Fruit fly (Drosophila melanogaster) whole organism, embryonic: ENCODE measurements around the gene Acp29AB.
A peak's percentile ranks its signal among the peaks of the same experiment; 100 is the strongest.

ENCODE experiments used
- Aef1 ChIP-seq: fragments of 200-800 bp; sonication (Bioruptor generic); IDR thresholded peaks from 3 replicates; pipeline ENCODE4 v1.3.6; 2022; ENCODE audit warnings: missing biosample characterization, missing genetic modification characterization
- Asciz ChIP-seq: fragments of 200-800 bp; sonication (Bioruptor generic); optimal IDR thresholded peaks from 2 replicates; lab custom pipeline; 2017; ENCODE audit warnings: missing biosample characterization, mild to moderate bottlenecking, missing genetic modification characterization, missing genetic modification reagents
- Blimp-1 ChIP-seq: fragments of 200-800 bp; sonication (Bioruptor generic); optimal IDR thresholded peaks from 3 replicates; lab custom pipeline; 2018; ENCODE audit warnings: missing biosample characterization, missing genetic modification characterization, mild to moderate bottlenecking, moderate library complexity, missing genetic modification reagents
- CG10543 ChIP-seq: fragments of 200-800 bp; sonication (Bioruptor generic); optimal IDR thresholded peaks from 3 replicates; lab custom pipeline; 2017; ENCODE audit warnings: missing biosample characterization, mild to moderate bottlenecking, missing genetic modification characterization, moderate library complexity
- CG11093 ChIP-seq: fragments of 200-800 bp; sonication (Bioruptor generic); IDR thresholded peaks from 3 replicates; pipeline ENCODE4 v1.3.6; 2022; ENCODE audit warnings: missing biosample characterization, missing genetic modification characterization
- CG11695 ChIP-seq: fragments of 200-800 bp; sonication (Bioruptor generic); IDR thresholded peaks from 3 replicates; pipeline ENCODE4 v1.3.6; 2022; ENCODE audit warnings: missing biosample characterization, missing genetic modification characterization
- CG12236 ChIP-seq: fragments of 200-800 bp; sonication (Bioruptor generic); optimal IDR thresholded peaks from 2 replicates; lab custom pipeline; 2016; ENCODE audit warnings: missing biosample characterization, missing genetic modification characterization
- CG12659 ChIP-seq: fragments of 200-800 bp; sonication (Bioruptor generic); optimal IDR thresholded peaks from 3 replicates; lab custom pipeline; 2017; ENCODE audit warnings: mild to moderate bottlenecking, missing biosample characterization, missing genetic modification reagents, missing genetic modification characterization
- CG1603 ChIP-seq: fragments of 200-800 bp; sonication (Bioruptor generic); optimal IDR thresholded peaks from 2 replicates; lab custom pipeline; 2019; ENCODE audit warnings: missing biosample characterization, mild to moderate bottlenecking, missing genetic modification characterization, moderate library complexity
- CG18262 ChIP-seq: fragments of 200-800 bp; optimal IDR thresholded peaks from 3 replicates; lab custom pipeline; 2019; ENCODE audit warnings: missing biosample characterization, mild to moderate bottlenecking, missing genetic modification characterization, moderate library complexity
- CG2120 ChIP-seq: fragments of 200-800 bp; sonication (Bioruptor generic); optimal IDR thresholded peaks from 3 replicates; lab custom pipeline; 2016; ENCODE audit warnings: missing biosample characterization, missing genetic modification characterization
- CG2199 ChIP-seq: fragments of 200-800 bp; sonication (Bioruptor generic); IDR thresholded peaks from 3 replicates; pipeline ENCODE4 v1.3.6; 2022; ENCODE audit warnings: missing biosample characterization, missing genetic modification characterization
- CG2712 ChIP-seq: fragments of 200-800 bp; optimal IDR thresholded peaks from 3 replicates; lab custom pipeline; 2019; ENCODE audit warnings: missing biosample characterization, mild to moderate bottlenecking, missing genetic modification characterization, moderate library complexity
- CG3407 ChIP-seq: fragments of 200-800 bp; sonication (Bioruptor generic); optimal IDR thresholded peaks from 2 replicates; lab custom pipeline; 2018; ENCODE audit warnings: missing biosample characterization, mild to moderate bottlenecking, missing genetic modification characterization
- CG4360 ChIP-seq: fragments of 200-800 bp; sonication (Bioruptor generic); IDR thresholded peaks from 2 replicates; pipeline ENCODE4 v1.3.6; 2022; ENCODE audit warnings: missing biosample characterization, missing genetic modification characterization
- CG6683 ChIP-seq: fragments of 200-800 bp; sonication (Bioruptor generic); optimal IDR thresholded peaks from 2 replicates; lab custom pipeline; 2017; ENCODE audit warnings: missing biosample characterization, mild to moderate bottlenecking, missing genetic modification characterization, missing genetic modification reagents
- CG6813 ChIP-seq: fragments of 200-800 bp; sonication (Bioruptor generic); optimal IDR thresholded peaks from 2 replicates; lab custom pipeline; 2017; ENCODE audit warnings: missing biosample characterization, missing genetic modification characterization, mild to moderate bottlenecking, moderate library complexity, missing genetic modification reagents
- CG9727 ChIP-seq: fragments of 200-800 bp; sonication (Bioruptor generic); optimal IDR thresholded peaks from 3 replicates; lab custom pipeline; 2017; ENCODE audit warnings: missing biosample characterization, mild to moderate bottlenecking, missing genetic modification characterization
- D19B ChIP-seq: fragments of 200-800 bp; sonication (Bioruptor generic); optimal IDR thresholded peaks from 2 replicates; lab custom pipeline; 2017; ENCODE audit warnings: missing biosample characterization, mild to moderate bottlenecking, missing genetic modification characterization
- Doc2 ChIP-seq: fragments of 200-800 bp; sonication (Bioruptor generic); IDR thresholded peaks from 2 replicates; pipeline ENCODE4 v1.3.6; 2022; ENCODE audit warnings: missing biosample characterization, missing genetic modification characterization
- Drgx ChIP-seq: fragments of 200-800 bp; sonication (Bioruptor generic); IDR thresholded peaks from 2 replicates; pipeline ENCODE4 v1.3.6; 2022; ENCODE audit warnings: missing biosample characterization, missing genetic modification characterization
- Ets97D ChIP-seq: fragments of 200-800 bp; sonication (Bioruptor generic); optimal IDR thresholded peaks from 3 replicates; lab custom pipeline; 2016; ENCODE audit warnings: missing biosample characterization, missing genetic modification characterization
- Jarid2 ChIP-seq: fragments of 200-800 bp; sonication (Bioruptor generic); optimal IDR thresholded peaks from 3 replicates; lab custom pipeline; 2017; ENCODE audit warnings: mild to moderate bottlenecking, missing biosample characterization, missing genetic modification reagents, missing genetic modification characterization
- Lim3 ChIP-seq: fragments of 200-800 bp; sonication (Bioruptor generic); IDR thresholded peaks from 2 replicates; pipeline ENCODE4 v1.3.6; 2022; ENCODE audit warnings: missing biosample characterization, missing genetic modification characterization
- Lpt ChIP-seq: fragments of >200 bp; optimal IDR thresholded peaks from 2 replicates; lab custom pipeline; 2018; ENCODE audit warnings: missing biosample characterization, missing genetic modification characterization
- MESR4 ChIP-seq: fragments of 200-800 bp; sonication (Bioruptor generic); optimal IDR thresholded peaks from 2 replicates; lab custom pipeline; 2018; ENCODE audit warnings: missing biosample characterization, mild to moderate bottlenecking, missing genetic modification characterization, moderate library complexity
- MTF-1 ChIP-seq: fragments of 200-800 bp; sonication (Bioruptor generic); optimal IDR thresholded peaks from 2 replicates; lab custom pipeline; 2018; ENCODE audit warnings: missing biosample characterization, mild to moderate bottlenecking, missing genetic modification characterization, borderline replicate concordance
- Mes4 ChIP-seq: fragments of 200-800 bp; sonication (Bioruptor generic); optimal IDR thresholded peaks from 2 replicates; lab custom pipeline; 2016; ENCODE audit warnings: missing biosample characterization, missing genetic modification characterization
- NC2α ChIP-seq: fragments of 200-800 bp; sonication (Bioruptor generic); optimal IDR thresholded peaks from 2 replicates; lab custom pipeline; 2016; ENCODE audit warnings: missing biosample characterization, missing genetic modification characterization
- Oaz ChIP-seq: fragments of 200-800 bp; sonication (Bioruptor generic); IDR thresholded peaks from 2 replicates; pipeline ENCODE4 v1.3.6; 2022; ENCODE audit warnings: missing biosample characterization, missing genetic modification characterization
- Taf1 ChIP-seq: fragments of 200-800 bp; sonication (Bioruptor generic); IDR thresholded peaks from 2 replicates; pipeline ENCODE4 v1.3.6; 2022; ENCODE audit warnings: missing biosample characterization, missing genetic modification characterization
- abd-A ChIP-seq: fragments of 200-800 bp; sonication (Bioruptor generic); optimal IDR thresholded peaks from 3 replicates; lab custom pipeline; 2019; ENCODE audit warnings: missing biosample characterization, mild to moderate bottlenecking, missing genetic modification characterization, moderate library complexity
- bab2 ChIP-seq: fragments of 200-800 bp; sonication (Bioruptor generic); optimal IDR thresholded peaks from 2 replicates; lab custom pipeline; 2016; ENCODE audit warnings: missing biosample characterization, missing genetic modification characterization
- ftz-f1 ChIP-seq: fragments of 200-800 bp; sonication (Bioruptor generic); optimal IDR thresholded peaks from 2 replicates; lab custom pipeline; 2016; ENCODE audit warnings: missing biosample characterization, missing genetic modification characterization
- h ChIP-seq: fragments of >200 bp; optimal IDR thresholded peaks from 2 replicates; lab custom pipeline; 2017
- hth ChIP-seq: fragments of >200 bp; optimal IDR thresholded peaks from 2 replicates; lab custom pipeline; 2017; ENCODE audit warnings: inconsistent platforms
- inv ChIP-seq: fragments of 200-800 bp; sonication (Bioruptor generic); IDR thresholded peaks from 2 replicates; pipeline ENCODE4 v1.3.6; 2022; ENCODE audit warnings: missing biosample characterization, missing genetic modification characterization; ENCODE audit not compliant: partially characterized antibody
- jumu ChIP-seq: fragments of 200-800 bp; sonication (Bioruptor generic); optimal IDR thresholded peaks from 3 replicates; lab custom pipeline; 2016; ENCODE audit warnings: missing biosample characterization, missing genetic modification characterization
- kay ChIP-seq: fragments of 200-800 bp; sonication (Bioruptor generic); optimal IDR thresholded peaks from 2 replicates; lab custom pipeline; 2016; ENCODE audit warnings: missing biosample characterization, missing genetic modification characterization
- maf-S ChIP-seq: fragments of 200-800 bp; sonication (Bioruptor generic); optimal IDR thresholded peaks from 2 replicates; lab custom pipeline; 2016; ENCODE audit warnings: missing biosample characterization, missing genetic modification characterization
- nmo ChIP-seq: fragments of 200-800 bp; sonication (Bioruptor generic); optimal IDR thresholded peaks from 2 replicates; lab custom pipeline; 2018; ENCODE audit warnings: missing biosample characterization, mild to moderate bottlenecking, missing genetic modification characterization, moderate library complexity
- pfk ChIP-seq: fragments of 200-800 bp; sonication (Bioruptor generic); optimal IDR thresholded peaks from 2 replicates; lab custom pipeline; 2018; ENCODE audit warnings: missing biosample characterization, mild to moderate bottlenecking, missing genetic modification characterization, moderate library complexity
- pzg ChIP-seq: fragments of 200-800 bp; sonication (Bioruptor generic); optimal IDR thresholded peaks from 3 replicates; lab custom pipeline; 2018; ENCODE audit warnings: missing biosample characterization, mild to moderate bottlenecking, missing genetic modification characterization, moderate library complexity
- ranshi ChIP-seq: fragments of 200-800 bp; sonication (Bioruptor generic); IDR thresholded peaks from 2 replicates; pipeline ENCODE4 v1.3.6; 2022; ENCODE audit warnings: missing biosample characterization, missing genetic modification characterization
- sim ChIP-seq: fragments of 200-800 bp; sonication (Bioruptor generic); IDR thresholded peaks from 2 replicates; pipeline ENCODE4 v1.3.6; 2022; ENCODE audit warnings: missing biosample characterization, missing genetic modification characterization
- tio ChIP-seq: fragments of 200-800 bp; sonication (Bioruptor generic); optimal IDR thresholded peaks from 2 replicates; lab custom pipeline; 2017; ENCODE audit warnings: missing biosample characterization, missing genetic modification characterization, inconsistent platforms
- unpg ChIP-seq: fragments of 200-800 bp; sonication (Bioruptor generic); optimal IDR thresholded peaks from 3 replicates; lab custom pipeline; 2018; ENCODE audit warnings: missing biosample characterization, mild to moderate bottlenecking, missing genetic modification characterization, moderate library complexity
- usp ChIP-seq: fragments of >200 bp; optimal IDR thresholded peaks from 2 replicates; lab custom pipeline; 2017; ENCODE audit warnings: missing biosample characterization, missing genetic modification characterization
- wdn ChIP-seq: fragments of 200-800 bp; sonication (Bioruptor generic); IDR thresholded peaks from 2 replicates; pipeline ENCODE4 v1.3.6; 2022; ENCODE audit warnings: missing biosample characterization, missing genetic modification characterization

The Acp29AB gene

DNA sequence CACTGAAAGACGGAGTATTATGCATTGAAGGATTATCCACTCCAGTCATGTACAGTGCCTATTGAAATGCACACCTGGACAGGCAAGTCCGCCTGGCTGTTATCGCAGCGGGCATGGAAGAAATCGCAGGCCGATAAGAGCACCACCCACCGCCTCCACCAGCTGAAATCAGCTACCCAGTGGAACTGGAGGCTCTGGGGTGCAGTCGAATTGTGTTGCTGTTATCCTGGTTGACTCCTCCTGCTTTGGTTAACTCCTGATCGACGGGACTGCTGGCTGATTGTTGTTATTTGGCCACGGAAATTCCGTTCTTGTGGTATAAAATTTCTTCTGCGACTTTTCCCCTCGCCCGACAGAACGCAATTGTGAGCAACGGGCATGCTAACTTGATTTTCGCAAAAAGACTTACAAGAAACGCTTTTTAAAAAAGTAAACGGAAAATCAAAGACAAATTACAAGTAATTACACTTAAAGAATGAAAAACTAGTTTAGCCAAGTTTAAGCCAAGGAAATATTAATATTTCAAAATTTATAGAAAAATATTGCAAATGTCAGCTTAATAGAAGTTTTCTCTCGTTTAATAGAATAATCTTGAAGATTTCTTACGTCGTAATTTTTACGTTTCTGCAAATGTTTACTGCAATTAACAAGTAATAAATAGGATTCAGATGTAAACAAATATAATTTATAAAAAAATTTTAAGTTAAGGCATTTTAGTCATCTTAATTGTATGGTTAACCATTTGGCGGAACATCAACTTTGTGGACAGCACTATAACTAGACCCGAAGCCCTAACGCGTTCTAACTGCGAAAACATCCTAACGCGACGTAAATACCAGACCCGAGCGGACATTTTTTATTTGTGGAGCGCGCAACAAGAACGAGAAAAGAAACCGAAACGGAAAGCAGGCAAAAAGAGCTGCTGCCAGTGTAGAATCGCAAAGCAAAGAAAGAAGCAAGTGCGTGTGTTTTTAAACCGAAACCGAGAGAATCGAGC is 22.2 kb upstream of the Acp29AB start, which contains the start of the genes CG13398 and Akap200 (continued):
- TF ChIP-seq CG2120 (GFP tag; lab: Kevin White, UChicago) (peak; percentile 48), MTF-1 (GFP tag; lab: Kevin White, UChicago) (peak; percentile 14), h (no peak), Lim3 (GFP tag; lab: Robert Waterston, UW) (no peak), CG2199 (GFP tag; lab: Robert Waterston, UW) (no peak), ranshi (no peak), CG10543 (GFP tag; lab: Kevin White, UChicago) (peak; percentile 57), Taf1 (GFP tag; lab: Robert Waterston, UW) (no peak), jumu (GFP tag; lab: Kevin White, UChicago) (no peak), CG12659 (GFP tag; lab: Kevin White, UChicago) (peak; percentile 55), Aef1 (GFP tag; lab: Robert Waterston, UW) (no peak), pfk (GFP tag; lab: Kevin White, UChicago) (no peak), CG11093 (GFP tag; lab: Robert Waterston, UW) (no peak), wdn (GFP tag; lab: Robert Waterston, UW) (no peak), kay (no peak), Doc2 (no peak), maf-S (GFP tag; lab: Kevin White, UChicago) (no peak), Jarid2 (GFP tag; lab: Kevin White, UChicago) (no peak), CG1603 (peak; percentile 34), CG6683 (GFP tag; lab: Kevin White, UChicago) (no peak), Lpt (GFP tag; lab: Kevin White, UChicago) (no peak), NC2α (GFP tag; lab: Kevin White, UChicago) (no peak), Blimp-1 (peak; percentile 1), CG6813 (GFP tag; lab: Kevin White, UChicago) (no peak), CG11695 (GFP tag; lab: Robert Waterston, UW) (no peak), hth (no peak), MESR4 (GFP tag; lab: Kevin White, UChicago) (peak; percentile 92), CG4360 (GFP tag; lab: Robert Waterston, UW) (no peak), pzg (GFP tag; lab: Kevin White, UChicago) (peak; percentile 49), inv (GFP tag; lab: Robert Waterston, UW) (no peak), Asciz (GFP tag; lab: Kevin White, UChicago) (no peak), tio (GFP tag; lab: Kevin White, UChicago) (peak; percentile 52), Ets97D (peak; percentile 36), sim (GFP tag; lab: Robert Waterston, UW) (no peak), ftz-f1 (GFP tag; lab: Kevin White, UChicago) (no peak), CG3407 (GFP tag; lab: Kevin White, UChicago) (no peak), Oaz (no peak), CG9727 (GFP tag; lab: Kevin White, UChicago) (peak; percentile 38), nmo (peak; percentile 62), CG12236 (GFP tag; lab: Kevin White, UChicago) (no peak), CG2712 (tag; lab: Kevin White, UChicago) (peak; percentile 56), unpg (GFP tag; lab: Kevin White, UChicago) (no peak), bab2 (GFP tag; lab: Kevin White, UChicago) (no peak), Drgx (GFP tag; lab: Robert Waterston, UW) (no peak; the same call in 1 of the 2 replicates), usp (GFP tag; lab: Kevin White, UChicago) (no peak), abd-A (no peak), D19B (no peak), Mes4 (no peak), CG18262 (tag; lab: Kevin White, UChicago) (peak; percentile 46)
